Worm (Caenorhabditis elegans): ENCODE results near the gene Y62H9A.13.

ce11 chrX:11872210-11872609 lies 44.6 kb upstream of the Y62H9A.13 start:
- no peak for TF ChIP-seq egl-27 (tag; optimal IDR thresholded peaks at IDR 0.05)
- TF ChIP-seq ama-1 (optimal IDR thresholded peaks at IDR 0.05), result no peak
- no peak for TF ChIP-seq ztf-11 (tag; optimal IDR thresholded peaks at IDR 0.05)
- no peak for TF ChIP-seq dve-1 (tag; optimal IDR thresholded peaks at IDR 0.05; ENCODE audit: insufficient read depth)
- TF ChIP-seq lin-15B (tag; optimal IDR thresholded peaks at IDR 0.05), result no peak
- TF ChIP-seq F37D6.2 (tag; optimal IDR thresholded peaks at IDR 0.05), result no peak
- peak; percentile 70 for TF ChIP-seq tra-1 (GFP tag; IDR thresholded peaks at IDR 0.05)
- TF ChIP-seq aha-1 (tag), result no peak
- peak in 1 of 2 experiments; percentile 83 for TF ChIP-seq daf-16 (GFP tag; optimal IDR thresholded peaks at IDR 0.05)
- peak; percentile 75 for TF ChIP-seq daf-16 (tag; optimal IDR thresholded peaks at IDR 0.05)
- TF ChIP-seq skn-1 (tag; optimal IDR thresholded peaks at IDR 0.05), result no peak
- TF ChIP-seq jun-1 (tag; optimal IDR thresholded peaks at IDR 0.05), result no peak
- no peak for TF ChIP-seq nhr-6 (tag; optimal IDR thresholded peaks at IDR 0.05)

All from whole organism, L4 larva.